Fruit fly (Drosophila melanogaster) whole organism, embryonic: ENCODE results near the gene CG31189.

ENCODE experiments used
- Aef1 ChIP-seq: fragments of 200-800 bp; sonication (Bioruptor generic); IDR thresholded peaks from 3 replicates; pipeline ENCODE4 v1.3.6; 2022; ENCODE audit warnings: missing biosample characterization, missing genetic modification characterization
- Asciz ChIP-seq: fragments of 200-800 bp; sonication (Bioruptor generic); optimal IDR thresholded peaks from 2 replicates; lab custom pipeline; 2017; ENCODE audit warnings: missing biosample characterization, mild to moderate bottlenecking, missing genetic modification characterization, missing genetic modification reagents
- Atf3 ChIP-seq: fragments of 200-800 bp; sonication (Bioruptor generic); optimal IDR thresholded peaks from 3 replicates; lab custom pipeline; 2016; ENCODE audit warnings: missing biosample characterization, missing genetic modification characterization
- CG10543 ChIP-seq: fragments of 200-800 bp; sonication (Bioruptor generic); optimal IDR thresholded peaks from 3 replicates; lab custom pipeline; 2017; ENCODE audit warnings: missing biosample characterization, mild to moderate bottlenecking, missing genetic modification characterization, moderate library complexity
- CG10979 ChIP-seq: fragments of 200-800 bp; sonication (Bioruptor generic); optimal IDR thresholded peaks from 2 replicates; lab custom pipeline; 2018; ENCODE audit warnings: missing biosample characterization, mild to moderate bottlenecking, missing genetic modification characterization, moderate library complexity
- CG11085 ChIP-seq: fragments of 200-800 bp; sonication (Bioruptor generic); IDR thresholded peaks from 2 replicates; pipeline ENCODE4 v1.3.6; 2022; ENCODE audit warnings: missing biosample characterization, missing genetic modification characterization
- CG12769 ChIP-seq: fragments of 200-800 bp; sonication (Bioruptor generic); optimal IDR thresholded peaks from 2 replicates; lab custom pipeline; 2019; ENCODE audit warnings: missing biosample characterization, mild to moderate bottlenecking, missing genetic modification characterization, moderate library complexity
- CG13624 ChIP-seq: fragments of 200-800 bp; sonication (Bioruptor generic); optimal IDR thresholded peaks from 2 replicates; lab custom pipeline; 2016; ENCODE audit warnings: missing biosample characterization, missing genetic modification characterization
- CG13894 ChIP-seq: fragments of 200-800 bp; sonication (Bioruptor generic); optimal IDR thresholded peaks from 3 replicates; lab custom pipeline; 2018; ENCODE audit warnings: missing biosample characterization, mild to moderate bottlenecking, missing genetic modification characterization, moderate library complexity
- CG15073 ChIP-seq: fragments of 200-800 bp; sonication (Bioruptor generic); optimal IDR thresholded peaks from 2 replicates; lab custom pipeline; 2016; ENCODE audit warnings: missing biosample characterization, missing genetic modification characterization
- CG1832 ChIP-seq: fragments of 200-800 bp; sonication (Bioruptor generic); optimal IDR thresholded peaks from 2 replicates; lab custom pipeline; 2017; ENCODE audit warnings: missing biosample characterization, mild to moderate bottlenecking, missing genetic modification characterization, inconsistent platforms
- CG4820 ChIP-seq: fragments of 200-800 bp; sonication (Bioruptor generic); optimal IDR thresholded peaks from 3 replicates; lab custom pipeline; 2016; ENCODE audit warnings: missing biosample characterization, missing genetic modification characterization
- E2f2 ChIP-seq: fragments of 200-800 bp; sonication (Bioruptor generic); IDR thresholded peaks from 2 replicates; pipeline ENCODE4 v1.3.6; 2022; ENCODE audit warnings: missing biosample characterization, missing genetic modification characterization
- Fer1 ChIP-seq: fragments of 200-800 bp; sonication (Bioruptor generic); optimal IDR thresholded peaks from 2 replicates; lab custom pipeline; 2017; ENCODE audit warnings: missing biosample characterization, mild to moderate bottlenecking, missing genetic modification characterization
- GATAe ChIP-seq: fragments of 200-800 bp; sonication (Bioruptor generic); conservative IDR thresholded peaks from 2 replicates; pipeline ENCODE4 v1.3.6; 2022; ENCODE audit warnings: missing biosample characterization, missing genetic modification characterization
- Gug ChIP-seq: fragments of 200-800 bp; sonication (Bioruptor generic); IDR thresholded peaks from 4 replicates; pipeline ENCODE4 v1.3.6; 2022; ENCODE audit warnings: missing biosample characterization, missing genetic modification characterization
- HHEX ChIP-seq: fragments of 200-800 bp; sonication (Bioruptor generic); optimal IDR thresholded peaks from 3 replicates; lab custom pipeline; 2017; ENCODE audit warnings: missing biosample characterization, mild to moderate bottlenecking, missing genetic modification characterization, missing genetic modification reagents
- HLH3B ChIP-seq: fragments of 200-800 bp; sonication (Bioruptor generic); IDR thresholded peaks from 2 replicates; pipeline ENCODE4 v1.3.6; 2022; ENCODE audit warnings: missing biosample characterization, missing genetic modification characterization
- HmgZ ChIP-seq: fragments of 200-800 bp; sonication (Bioruptor generic); optimal IDR thresholded peaks from 2 replicates; lab custom pipeline; 2018; ENCODE audit warnings: missing biosample characterization, mild to moderate bottlenecking, missing genetic modification characterization
- Hmr ChIP-seq: fragments of 200-800 bp; sonication (Bioruptor generic); optimal IDR thresholded peaks from 3 replicates; lab custom pipeline; 2017; ENCODE audit warnings: mild to moderate bottlenecking, missing biosample characterization, missing genetic modification reagents, missing genetic modification characterization
- Jarid2 ChIP-seq: fragments of 200-800 bp; sonication (Bioruptor generic); optimal IDR thresholded peaks from 3 replicates; lab custom pipeline; 2017; ENCODE audit warnings: mild to moderate bottlenecking, missing biosample characterization, missing genetic modification reagents, missing genetic modification characterization
- Lpt ChIP-seq: fragments of >200 bp; optimal IDR thresholded peaks from 2 replicates; lab custom pipeline; 2018; ENCODE audit warnings: missing biosample characterization, missing genetic modification characterization
- Opbp ChIP-seq: fragments of 200-800 bp; sonication (Bioruptor generic); IDR thresholded peaks from 3 replicates; pipeline ENCODE4 v1.3.6; 2022; ENCODE audit warnings: missing biosample characterization, missing genetic modification characterization; ENCODE audit not compliant: partially characterized antibody
- Vsx1 ChIP-seq: fragments of 200-800 bp; sonication (Bioruptor generic); optimal IDR thresholded peaks from 2 replicates; lab custom pipeline; 2017; ENCODE audit warnings: missing biosample characterization, mild to moderate bottlenecking, missing genetic modification characterization, missing genetic modification reagents
- bbx ChIP-seq: fragments of 200-800 bp; sonication (Bioruptor generic); IDR thresholded peaks from 2 replicates; pipeline ENCODE4 v1.3.6; 2022; ENCODE audit warnings: missing biosample characterization, missing genetic modification characterization; ENCODE audit not compliant: partially characterized antibody
- cwo ChIP-seq: fragments of 200-800 bp; sonication (Bioruptor generic); optimal IDR thresholded peaks from 3 replicates; lab custom pipeline; 2017; ENCODE audit warnings: missing biosample characterization, missing genetic modification characterization, mild to moderate bottlenecking, moderate library complexity, missing genetic modification reagents
- exex ChIP-seq: fragments of 200-800 bp; sonication (Bioruptor generic); optimal IDR thresholded peaks from 4 replicates; lab custom pipeline; 2018; ENCODE audit warnings: missing biosample characterization, mild to moderate bottlenecking, missing genetic modification characterization, moderate library complexity
- gsb-n ChIP-seq: fragments of 200-800 bp; sonication (Bioruptor generic); optimal IDR thresholded peaks from 3 replicates; lab custom pipeline; 2018; ENCODE audit warnings: missing biosample characterization, mild to moderate bottlenecking, missing genetic modification characterization
- nerfin-1 ChIP-seq: fragments of 200-800 bp; sonication (Bioruptor generic); optimal IDR thresholded peaks from 3 replicates; lab custom pipeline; 2019; ENCODE audit warnings: missing biosample characterization, mild to moderate bottlenecking, missing genetic modification characterization, moderate library complexity
- odd ChIP-seq: fragments of 200-800 bp; sonication (Bioruptor generic); optimal IDR thresholded peaks from 2 replicates; lab custom pipeline; 2017; ENCODE audit warnings: missing biosample characterization, mild to moderate bottlenecking, missing genetic modification characterization
- rib ChIP-seq: fragments of 200-800 bp; sonication (Bioruptor generic); IDR thresholded peaks from 2 replicates; pipeline ENCODE4 v1.3.6; 2022; ENCODE audit warnings: missing biosample characterization, missing genetic modification characterization
- schlank ChIP-seq: fragments of 200-800 bp; sonication (Bioruptor generic); optimal IDR thresholded peaks from 2 replicates; lab custom pipeline; 2018; ENCODE audit warnings: missing biosample characterization, mild to moderate bottlenecking, missing genetic modification characterization
- sens-2 ChIP-seq: fragments of 200-800 bp; sonication (Bioruptor generic); IDR thresholded peaks from 2 replicates; pipeline ENCODE4 v1.3.6; 2022; ENCODE audit warnings: missing biosample characterization, missing genetic modification characterization
- seq ChIP-seq: fragments of 200-800 bp; sonication (Bioruptor generic); IDR thresholded peaks from 2 replicates; pipeline ENCODE4 v1.3.6; 2022; ENCODE audit warnings: missing biosample characterization, missing genetic modification characterization
- sob ChIP-seq: fragments of 200-800 bp; sonication (Bioruptor generic); IDR thresholded peaks from 2 replicates; pipeline ENCODE4 v1.3.6; 2022; ENCODE audit warnings: missing biosample characterization, missing genetic modification characterization
- sug ChIP-seq: fragments of 200-800 bp; optimal IDR thresholded peaks from 2 replicates; lab custom pipeline; 2019; ENCODE audit warnings: missing biosample characterization, mild to moderate bottlenecking, missing genetic modification characterization, moderate library complexity
- wdn ChIP-seq: fragments of 200-800 bp; sonication (Bioruptor generic); IDR thresholded peaks from 2 replicates; pipeline ENCODE4 v1.3.6; 2022; ENCODE audit warnings: missing biosample characterization, missing genetic modification characterization
- wor ChIP-seq: fragments of 200-800 bp; sonication (Bioruptor generic); IDR thresholded peaks from 2 replicates; pipeline ENCODE4 v1.3.6; 2022; ENCODE audit warnings: missing biosample characterization, missing genetic modification characterization
- z ChIP-seq: fragments of 200-800 bp; sonication (Bioruptor generic); IDR thresholded peaks from 3 replicates; pipeline ENCODE4 v1.3.6; 2022; ENCODE audit warnings: missing biosample characterization, missing genetic modification characterization
- zen ChIP-seq: fragments of 200-800 bp; sonication (Bioruptor generic); optimal IDR thresholded peaks from 3 replicates; lab custom pipeline; 2018; ENCODE audit warnings: missing biosample characterization, mild to moderate bottlenecking, missing genetic modification characterization, moderate library complexity
- zfh1 ChIP-seq: fragments of 200-800 bp; sonication (Bioruptor generic); IDR thresholded peaks from 3 replicates; pipeline ENCODE4 v1.3.6; 2022; ENCODE audit warnings: missing biosample characterization, missing genetic modification characterization

Gene CG31189

DNA sequence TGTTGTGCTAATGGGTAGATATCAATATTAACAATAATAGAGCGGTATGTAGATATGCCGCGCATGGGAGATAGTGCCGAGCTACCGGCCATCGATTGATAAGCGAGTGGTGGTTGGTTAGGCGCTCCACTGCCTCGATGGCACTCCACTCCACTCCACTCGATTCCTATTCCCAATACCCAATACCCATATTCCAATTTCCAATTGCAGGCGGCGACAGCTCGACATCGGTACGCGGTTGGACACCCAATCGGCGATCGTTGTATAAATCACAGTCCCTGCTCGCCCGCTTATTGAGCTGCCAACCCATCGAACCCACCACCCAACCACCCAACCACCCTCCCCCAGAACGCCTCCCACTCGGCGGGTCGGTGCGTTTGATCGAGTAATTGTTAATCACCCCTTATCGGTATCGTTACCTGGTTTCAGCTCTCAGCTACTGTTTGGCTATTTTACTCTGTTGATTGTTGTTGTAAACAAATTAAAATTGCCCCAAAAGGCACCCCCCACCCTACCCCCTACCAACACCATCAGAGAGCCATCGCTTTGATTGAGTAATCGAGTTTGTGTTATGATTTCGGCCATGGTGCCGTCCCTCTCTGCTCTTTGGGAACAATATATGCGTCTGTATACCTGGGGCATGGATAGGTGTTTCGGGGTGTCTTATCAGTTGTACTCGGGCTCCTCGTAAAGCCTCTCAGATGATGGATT, 35.4 kb upstream of the CG31189 start, which contains the start of gene HHEX (continued):
- TF ChIP-seq Hmr = peak; percentile 12
- no peak for TF ChIP-seq CG13624 (GFP tag; lab: Kevin White, UChicago)
- peak; percentile 12 for TF ChIP-seq cwo (GFP tag; lab: Kevin White, UChicago)
- no peak for TF ChIP-seq Atf3
- TF ChIP-seq sob (GFP tag; lab: Robert Waterston, UW) = 0 out of 2 replicates have a peak, but pooled peaks have one; percentile 19
- peak; percentile 99 for TF ChIP-seq exex (tag; lab: Kevin White, UChicago)
- no peak for TF ChIP-seq wor
- no peak for TF ChIP-seq HLH3B (GFP tag; lab: Robert Waterston, UW)
- no peak for TF ChIP-seq CG15073 (GFP tag; lab: Kevin White, UChicago)
- TF ChIP-seq Opbp (GFP tag; lab: Robert Waterston, UW) = 0 out of 3 replicates have a peak, but pooled peaks have one; percentile 27
- no peak for TF ChIP-seq CG11085 (GFP tag; lab: Robert Waterston, UW)
- peak; percentile 95 for TF ChIP-seq Vsx1 (GFP tag; lab: Kevin White, UChicago)
- peak; percentile 7 for TF ChIP-seq Jarid2 (GFP tag; lab: Kevin White, UChicago)
- TF ChIP-seq CG1832 (GFP tag; lab: Kevin White, UChicago) = no peak
- TF ChIP-seq Gug (GFP tag; lab: Robert Waterston, UW) = no peak
- no peak for TF ChIP-seq seq (GFP tag; lab: Robert Waterston, UW)
- TF ChIP-seq bbx (GFP tag; lab: Robert Waterston, UW) = no peak
- no peak for TF ChIP-seq z (GFP tag; lab: Robert Waterston, UW)
- 0 out of 2 replicates have a peak, but pooled peaks have one; percentile 10 for TF ChIP-seq rib (GFP tag; lab: Robert Waterston, UW)
- peak; percentile 76 for TF ChIP-seq sens-2
- TF ChIP-seq CG10543 (GFP tag; lab: Kevin White, UChicago) = peak; percentile 94
- peak; percentile 7 for TF ChIP-seq Fer1 (GFP tag; lab: Kevin White, UChicago)
- TF ChIP-seq GATAe = peak; percentile 91
- TF ChIP-seq Asciz (GFP tag; lab: Kevin White, UChicago) = no peak
- no peak for TF ChIP-seq nerfin-1 (tag; lab: Kevin White, UChicago)
- no peak for TF ChIP-seq CG4820 (GFP tag; lab: Kevin White, UChicago)
- TF ChIP-seq CG13894 (tag; lab: Kevin White, UChicago) = no peak
- TF ChIP-seq zfh1 (GFP tag; lab: Robert Waterston, UW) = no peak
- peak; percentile 41 for TF ChIP-seq HHEX (GFP tag; lab: Kevin White, UChicago)
- TF ChIP-seq sug = peak; percentile 98
- no peak for TF ChIP-seq zen (tag; lab: Kevin White, UChicago)
- TF ChIP-seq CG10979 (tag; lab: Kevin White, UChicago) = no peak
- TF ChIP-seq schlank (tag; lab: Kevin White, UChicago) = no peak
- TF ChIP-seq E2f2 (GFP tag; lab: Robert Waterston, UW) = no peak
- no peak for TF ChIP-seq gsb-n
- no peak for TF ChIP-seq wdn
- TF ChIP-seq odd = peak; percentile 46
- TF ChIP-seq CG12769 (tag; lab: Kevin White, UChicago) = peak; percentile 70
- TF ChIP-seq HmgZ (tag; lab: Kevin White, UChicago) = peak; percentile 49
- no peak for TF ChIP-seq Lpt
- TF ChIP-seq Aef1 (GFP tag; lab: Robert Waterston, UW) = peak; percentile 59; the same call in 2 of the 3 replicates
